Fruit fly (Drosophila melanogaster) whole organism, pupa: ENCODE data around the gene vilya.
A peak's percentile ranks its signal among the peaks of the same experiment; 100 is the strongest.

Experiments used
- CG10348 ChIP-seq: fragments of 200-800 bp; sonication (Bioruptor generic); IDR thresholded peaks from 2 replicates; pipeline ENCODE4 v1.3.6; 2022; ENCODE audit warnings: missing biosample characterization, missing genetic modification characterization
- CG12605 ChIP-seq: fragments of 200-800 bp; sonication (Bioruptor generic); IDR thresholded peaks from 2 replicates; pipeline ENCODE4 v1.3.6; 2022; ENCODE audit warnings: missing biosample characterization, missing genetic modification characterization
- CG13204 ChIP-seq: fragments of 200-800 bp; sonication (Bioruptor generic); optimal IDR thresholded peaks from 2 replicates; lab custom pipeline; 2018; ENCODE audit warnings: missing biosample characterization, mild to moderate bottlenecking, missing genetic modification characterization, moderate library complexity
- CG14655 ChIP-seq: fragments of 200-800 bp; sonication (Bioruptor generic); optimal IDR thresholded peaks from 3 replicates; lab custom pipeline; 2017; ENCODE audit warnings: mild to moderate bottlenecking, missing biosample characterization, missing genetic modification reagents, missing genetic modification characterization
- CG15710 ChIP-seq: fragments of 200-800 bp; sonication (Bioruptor generic); optimal IDR thresholded peaks from 2 replicates; lab custom pipeline; 2018; ENCODE audit warnings: missing biosample characterization, mild to moderate bottlenecking, missing genetic modification characterization, moderate library complexity
- CG17806 ChIP-seq: fragments of 200-800 bp; sonication (Bioruptor generic); optimal IDR thresholded peaks from 2 replicates; lab custom pipeline; 2018; ENCODE audit warnings: missing biosample characterization, mild to moderate bottlenecking, missing genetic modification characterization, moderate library complexity
- CG32121 ChIP-seq: fragments of 200-800 bp; sonication (Bioruptor generic); IDR thresholded peaks from 2 replicates; pipeline ENCODE4 v1.3.6; 2022; ENCODE audit warnings: missing biosample characterization, missing genetic modification characterization
- CG34367 ChIP-seq: fragments of 200-800 bp; sonication (Bioruptor generic); optimal IDR thresholded peaks from 2 replicates; lab custom pipeline; 2018; ENCODE audit warnings: missing biosample characterization, mild to moderate bottlenecking, missing genetic modification characterization
- CG4496 ChIP-seq: fragments of 200-800 bp; sonication (Bioruptor generic); IDR thresholded peaks from 3 replicates; pipeline ENCODE4 v1.3.6; 2022; ENCODE audit warnings: missing biosample characterization, missing genetic modification characterization
- CG8159 ChIP-seq: fragments of 200-800 bp; sonication (Bioruptor generic); optimal IDR thresholded peaks from 3 replicates; lab custom pipeline; 2018; ENCODE audit warnings: missing biosample characterization, mild to moderate bottlenecking, missing genetic modification characterization, moderate library complexity
- CG8301 ChIP-seq: fragments of 200-800 bp; sonication (Bioruptor generic); optimal IDR thresholded peaks from 2 replicates; lab custom pipeline; 2018; ENCODE audit warnings: missing biosample characterization, mild to moderate bottlenecking, missing genetic modification characterization
- CG9948 ChIP-seq: fragments of 200-800 bp; sonication (Bioruptor generic); optimal IDR thresholded peaks from 2 replicates; lab custom pipeline; 2018; ENCODE audit warnings: missing biosample characterization, mild to moderate bottlenecking, missing genetic modification characterization, moderate library complexity
- D1 ChIP-seq: fragments of 200-800 bp; sonication (Bioruptor generic); optimal IDR thresholded peaks from 2 replicates; lab custom pipeline; 2018; ENCODE audit warnings: missing biosample characterization, mild to moderate bottlenecking, missing genetic modification characterization, moderate library complexity
- EcR ChIP-seq: fragments of 200-800 bp; sonication (Bioruptor generic); optimal IDR thresholded peaks from 3 replicates; lab custom pipeline; 2019; ENCODE audit warnings: missing biosample characterization, missing genetic modification characterization, mild to moderate bottlenecking, moderate library complexity, missing genetic modification reagents
- Ets98B ChIP-seq: fragments of 200-800 bp; sonication (Bioruptor generic); IDR thresholded peaks from 2 replicates; pipeline ENCODE4 v1.3.6; 2022; ENCODE audit warnings: missing biosample characterization, missing genetic modification characterization
- Pif1A ChIP-seq: fragments of 200-800 bp; sonication (Bioruptor generic); optimal IDR thresholded peaks from 3 replicates; lab custom pipeline; 2016; ENCODE audit warnings: missing biosample characterization, missing genetic modification characterization
- Pif1B ChIP-seq: fragments of 200-800 bp; sonication (Bioruptor generic); optimal IDR thresholded peaks from 3 replicates; lab custom pipeline; 2016; ENCODE audit warnings: missing biosample characterization, missing genetic modification characterization
- Snoo ChIP-seq: fragments of 200-800 bp; sonication (Bioruptor generic); optimal IDR thresholded peaks from 3 replicates; lab custom pipeline; 2017; ENCODE audit warnings: missing biosample characterization, mild to moderate bottlenecking, missing genetic modification characterization, inconsistent platforms
- fd96Ca ChIP-seq: fragments of 200-800 bp; sonication (Bioruptor generic); IDR thresholded peaks from 3 replicates; pipeline ENCODE4 v1.3.6; 2022; ENCODE audit warnings: missing biosample characterization, missing genetic modification characterization
- gl ChIP-seq: fragments of 200-800 bp; sonication (Bioruptor generic); optimal IDR thresholded peaks from 2 replicates; lab custom pipeline; 2018; ENCODE audit warnings: missing biosample characterization, mild to moderate bottlenecking, missing genetic modification characterization
- rn ChIP-seq: fragments of 200-800 bp; sonication (Bioruptor generic); IDR thresholded peaks from 2 replicates; pipeline ENCODE4 v1.3.6; 2022; ENCODE audit warnings: missing biosample characterization, missing genetic modification characterization

Gene vilya

DNA sequence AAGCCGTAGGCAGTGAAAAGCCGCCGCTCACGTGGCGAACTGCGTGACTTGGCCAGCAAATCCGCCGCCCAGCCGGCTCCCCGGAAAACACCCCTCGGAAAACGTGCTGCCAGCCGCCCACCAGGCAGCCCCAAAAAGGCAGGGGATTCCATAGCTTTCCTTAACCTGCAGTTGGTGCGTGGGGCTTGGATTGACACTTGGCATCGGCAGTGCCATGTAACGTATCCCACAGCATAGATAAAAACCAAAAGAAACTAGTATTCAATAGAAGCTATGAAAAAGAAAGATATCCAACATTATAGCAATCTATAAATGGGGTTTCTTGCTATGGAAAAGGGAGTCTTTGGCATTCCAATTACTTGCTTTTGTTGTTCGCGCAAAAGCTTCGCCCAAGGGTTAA lies 41.5 kb upstream of the vilya start:
- TF ChIP-seq CG8301, result peak; percentile 3
- TF ChIP-seq Pif1A (GFP tag; lab: Kevin White, UChicago), result peak; percentile 8
- TF ChIP-seq CG14655 (GFP tag; lab: Kevin White, UChicago), result no peak
- no peak for TF ChIP-seq CG15710 (tag; lab: Kevin White, UChicago)
- TF ChIP-seq CG32121 (GFP tag; lab: Robert Waterston, UW), result peak; percentile 58
- TF ChIP-seq rn, result no peak
- no peak for TF ChIP-seq Pif1B (GFP tag; lab: Kevin White, UChicago)
- TF ChIP-seq Snoo (tag; lab: Kevin White, UChicago), result no peak
- TF ChIP-seq CG8159, result no peak
- no peak for TF ChIP-seq fd96Ca (GFP tag; lab: Robert Waterston, UW)
- no peak for TF ChIP-seq CG17806 (tag; lab: Kevin White, UChicago)
- TF ChIP-seq EcR (GFP tag; lab: Kevin White, UChicago), result no peak
- TF ChIP-seq CG9948, result no peak
- no peak for TF ChIP-seq CG13204 (GFP tag; lab: Kevin White, UChicago)
- no peak for TF ChIP-seq CG4496 (GFP tag; lab: Robert Waterston, UW)
- no peak for TF ChIP-seq gl (tag; lab: Kevin White, UChicago)
- TF ChIP-seq CG34367 (tag; lab: Kevin White, UChicago), result no peak
- no peak for TF ChIP-seq D1 (tag; lab: Kevin White, UChicago)
- no peak for TF ChIP-seq CG10348
- TF ChIP-seq Ets98B (GFP tag; lab: Robert Waterston, UW), result no peak
- TF ChIP-seq CG12605 (GFP tag; lab: Robert Waterston, UW), result no peak

DNA sequence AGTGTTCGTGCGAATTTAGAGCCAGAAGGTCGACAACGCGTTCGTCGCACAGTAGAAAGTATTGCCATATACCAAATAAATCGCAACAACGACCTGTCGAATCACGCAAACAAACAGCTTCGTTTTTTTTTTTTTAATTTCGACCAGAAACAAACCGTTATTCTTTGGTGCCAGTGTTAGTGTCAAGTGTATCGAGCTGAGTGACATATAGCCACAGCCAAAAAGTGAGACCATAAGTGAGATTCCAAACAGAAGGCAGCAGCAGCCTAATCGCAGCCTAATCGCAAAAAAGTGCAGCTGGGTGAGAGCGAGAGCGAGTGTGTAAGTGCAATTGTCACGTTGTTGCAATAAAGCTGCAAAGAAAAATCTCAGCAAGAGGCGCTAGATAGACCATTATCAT lies 40.9 kb upstream of the vilya start, which contains the start of gene per:
Gene per (plus strand): TSS at position 1 of the 400 bp plus-strand sequence.
- no peak for TF ChIP-seq CG8301
- TF ChIP-seq CG15710 (tag; lab: Kevin White, UChicago), result no peak
- no peak for TF ChIP-seq D1 (tag; lab: Kevin White, UChicago)
- no peak for TF ChIP-seq Pif1A (GFP tag; lab: Kevin White, UChicago)
- no peak for TF ChIP-seq CG13204 (GFP tag; lab: Kevin White, UChicago)
- no peak for TF ChIP-seq CG9948
- TF ChIP-seq Pif1B (GFP tag; lab: Kevin White, UChicago), result no peak
- no peak for TF ChIP-seq CG17806 (tag; lab: Kevin White, UChicago)
- no peak for TF ChIP-seq CG4496 (GFP tag; lab: Robert Waterston, UW)
- TF ChIP-seq CG12605 (GFP tag; lab: Robert Waterston, UW), result no peak
- no peak for TF ChIP-seq CG32121 (GFP tag; lab: Robert Waterston, UW)
- TF ChIP-seq gl (tag; lab: Kevin White, UChicago), result no peak
- no peak for TF ChIP-seq CG8159
- no peak for TF ChIP-seq CG34367 (tag; lab: Kevin White, UChicago)
- TF ChIP-seq fd96Ca (GFP tag; lab: Robert Waterston, UW), result no peak
- no peak for TF ChIP-seq Snoo (tag; lab: Kevin White, UChicago)
- no peak for TF ChIP-seq EcR (GFP tag; lab: Kevin White, UChicago)
- no peak for TF ChIP-seq rn
- TF ChIP-seq Ets98B (GFP tag; lab: Robert Waterston, UW), result no peak
- TF ChIP-seq CG10348, result no peak

DNA sequence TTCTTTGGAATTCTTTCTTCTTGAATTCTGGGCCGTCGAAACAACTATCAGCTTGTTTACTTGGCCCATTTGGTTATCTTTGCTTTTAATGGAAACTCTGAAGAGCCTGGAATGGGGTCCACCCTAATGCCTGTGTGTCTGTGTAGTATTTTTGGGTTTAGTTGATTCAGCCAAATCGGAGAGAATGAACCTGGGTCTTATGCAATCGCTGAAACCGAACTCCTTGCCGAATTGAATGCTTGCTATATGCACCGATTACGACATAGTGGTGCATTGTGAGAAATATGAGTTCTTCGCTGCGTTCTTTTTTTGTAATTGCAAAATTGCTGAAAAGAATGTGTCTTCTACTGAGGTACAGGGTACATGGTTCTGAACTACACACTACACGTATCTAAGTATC lies 39.5 kb upstream of the vilya start:
- TF ChIP-seq CG34367 (tag; lab: Kevin White, UChicago) (no peak), CG8159 (peak; percentile 11), Pif1A (GFP tag; lab: Kevin White, UChicago) (no peak), CG4496 (GFP tag; lab: Robert Waterston, UW) (no peak), CG17806 (tag; lab: Kevin White, UChicago) (no peak), CG13204 (GFP tag; lab: Kevin White, UChicago) (no peak)

DNA sequence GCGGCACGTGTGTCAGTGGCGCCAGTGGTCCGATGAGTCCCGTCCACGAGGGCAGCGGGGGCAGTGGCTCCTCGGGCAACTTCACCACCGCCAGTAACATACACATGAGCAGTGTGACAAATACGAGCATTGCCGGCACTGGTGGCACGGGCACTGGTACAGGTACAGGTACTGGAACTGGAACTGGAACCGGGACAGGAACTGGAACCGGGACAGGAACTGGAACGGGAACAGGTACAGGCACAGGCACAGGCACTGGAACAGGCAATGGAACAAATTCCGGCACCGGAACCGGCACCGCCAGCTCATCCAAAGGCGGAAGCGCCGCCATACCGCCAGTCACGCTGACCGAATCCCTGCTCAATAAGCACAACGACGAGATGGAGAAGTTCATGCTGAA lies 36.1 kb upstream of the vilya start:
- TF ChIP-seq D1 (tag; lab: Kevin White, UChicago) (no peak), CG15710 (tag; lab: Kevin White, UChicago) (no peak), CG17806 (tag; lab: Kevin White, UChicago) (no peak), Ets98B (GFP tag; lab: Robert Waterston, UW) (no peak), CG32121 (GFP tag; lab: Robert Waterston, UW) (no peak), CG13204 (GFP tag; lab: Kevin White, UChicago) (no peak), CG8301 (no peak), CG14655 (GFP tag; lab: Kevin White, UChicago) (no peak), Pif1B (GFP tag; lab: Kevin White, UChicago) (no peak), CG9948 (no peak), CG10348 (no peak), fd96Ca (GFP tag; lab: Robert Waterston, UW) (no peak)
- TF ChIP-seq, all 21 proteins: peak for 0

DNA sequence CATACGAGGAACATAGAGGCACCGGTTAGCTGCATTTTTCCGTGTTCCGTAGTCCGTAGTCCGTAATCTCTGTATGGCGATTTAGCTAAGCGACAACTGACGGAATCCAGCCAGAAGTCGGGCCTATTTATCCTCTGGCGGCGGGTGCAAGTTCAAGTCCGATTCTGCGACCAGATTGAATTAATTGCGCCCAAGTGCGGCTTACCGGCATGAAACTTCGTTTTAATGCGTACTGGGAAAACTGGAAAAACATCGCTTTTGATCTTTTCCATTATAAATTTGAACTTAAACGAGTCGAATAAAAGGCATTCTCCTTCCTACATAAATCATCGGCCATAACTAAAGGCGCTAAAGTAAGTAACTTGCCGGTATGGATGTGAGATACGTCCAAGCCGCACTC lies 32.7 kb upstream of the vilya start, which contains the start of gene dyw:
Gene dyw (minus strand): TSS at position 101 of the 400 bp plus-strand sequence.
- TF ChIP-seq CG8159 (no peak), Ets98B (GFP tag; lab: Robert Waterston, UW) (no peak), CG12605 (GFP tag; lab: Robert Waterston, UW) (no peak), CG34367 (tag; lab: Kevin White, UChicago) (no peak), Pif1B (GFP tag; lab: Kevin White, UChicago) (no peak)
